Fruit fly (Drosophila melanogaster): ENCODE results near the gene Snoo.

Gene Snoo

dm6 chr2L:7851609-7852008, 132.4 kb downstream of the Snoo start (continued):
- no peak for TF ChIP-seq Hmx (GFP tag; optimal IDR thresholded peaks at IDR 0.05)
- peak; percentile 22 for TF ChIP-seq zen (tag; optimal IDR thresholded peaks at IDR 0.05)
- no peak for TF ChIP-seq CG31365 (tag; optimal IDR thresholded peaks at IDR 0.05)
- TF ChIP-seq CoRest (tag; optimal IDR thresholded peaks at IDR 0.05) = peak; percentile 31
- peak; percentile 31 for TF ChIP-seq cwo (GFP tag; optimal IDR thresholded peaks at IDR 0.05)
- no peak for TF ChIP-seq Dad (GFP tag; optimal IDR thresholded peaks at IDR 0.05)
- TF ChIP-seq schlank (tag; optimal IDR thresholded peaks at IDR 0.05) = no peak
- no peak for TF ChIP-seq CG7928 (GFP tag; optimal IDR thresholded peaks at IDR 0.05)
- peak; percentile 35 for TF ChIP-seq CG15269 (tag; optimal IDR thresholded peaks at IDR 0.05)
- TF ChIP-seq Mrtf (GFP tag; IDR thresholded peaks at IDR 0.05) = no peak
- TF ChIP-seq CG14441 (GFP tag; IDR thresholded peaks at IDR 0.05) = 0 out of 2 replicates have a peak, but pooled peaks have one; percentile 40
- TF ChIP-seq CG17385 (GFP tag; optimal IDR thresholded peaks at IDR 0.05) = no peak
- TF ChIP-seq Asciz (GFP tag; optimal IDR thresholded peaks at IDR 0.05) = peak; percentile 4
- TF ChIP-seq CG4707 (GFP tag; optimal IDR thresholded peaks at IDR 0.05) = no peak
- TF ChIP-seq Oli (tag; optimal IDR thresholded peaks at IDR 0.05) = peak; percentile 31
- TF ChIP-seq E2f2 (GFP tag; IDR thresholded peaks at IDR 0.05) = peak; percentile 14; the same call in 1 of the 2 replicates
- TF ChIP-seq nom (GFP tag; optimal IDR thresholded peaks at IDR 0.05) = no peak
- TF ChIP-seq abd-A (tag; optimal IDR thresholded peaks at IDR 0.05) = no peak
- TF ChIP-seq kah (GFP tag; optimal IDR thresholded peaks at IDR 0.05) = no peak
- no peak for TF ChIP-seq sna (GFP tag; IDR thresholded peaks at IDR 0.05; ENCODE audit: partially characterized antibody)
- peak; percentile 19 for TF ChIP-seq Fer3 (tag; optimal IDR thresholded peaks at IDR 0.05)
- TF ChIP-seq CG7839 (tag; optimal IDR thresholded peaks at IDR 0.05) = peak; percentile 51
- 0 out of 2 replicates have a peak, but pooled peaks have one; percentile 20 for TF ChIP-seq CG4404 (GFP tag; IDR thresholded peaks at IDR 0.05)
- no peak for TF ChIP-seq CHES-1-like (GFP tag; optimal IDR thresholded peaks at IDR 0.05)
- peak; percentile 13 for TF ChIP-seq lilli (GFP tag; optimal IDR thresholded peaks at IDR 0.05)
- TF ChIP-seq Hr39 (optimal IDR thresholded peaks at IDR 0.05) = no peak
- TF ChIP-seq Xrp1 (GFP tag; IDR thresholded peaks at IDR 0.05) = peak; percentile 61; the same call in 1 of the 2 replicates
- no peak for TF ChIP-seq CG4854 (GFP tag; optimal IDR thresholded peaks at IDR 0.05)
- TF ChIP-seq CG14050 (GFP tag; IDR thresholded peaks at IDR 0.05) = no peak
- TF ChIP-seq dati (GFP tag; IDR thresholded peaks at IDR 0.05) = no peak
- no peak for TF ChIP-seq CG8944 (GFP tag; optimal IDR thresholded peaks at IDR 0.05)
- no peak for TF ChIP-seq Elba2 (GFP tag; optimal IDR thresholded peaks at IDR 0.05)
- peak; percentile 53 for TF ChIP-seq CG7556 (GFP tag; optimal IDR thresholded peaks at IDR 0.05)
- no peak for TF ChIP-seq bowl (GFP tag; IDR thresholded peaks at IDR 0.05)
- 0 out of 3 replicates have a peak, but pooled peaks have one; percentile 37 for TF ChIP-seq CG17361 (GFP tag; IDR thresholded peaks at IDR 0.05)
- TF ChIP-seq stc (GFP tag; IDR thresholded peaks at IDR 0.05) = peak; percentile 28; the same call in 1 of the 2 replicates
- no peak for TF ChIP-seq Hey (tag; optimal IDR thresholded peaks at IDR 0.05)
- TF ChIP-seq trh (GFP tag; optimal IDR thresholded peaks at IDR 0.05) = no peak
- TF ChIP-seq dysf (GFP tag; IDR thresholded peaks at IDR 0.05) = peak; percentile 51; the same call in 2 of the 3 replicates
- TF ChIP-seq crol (GFP tag; IDR thresholded peaks at IDR 0.05) = no peak
- peak; percentile 65 for TF ChIP-seq CG2678 (tag; optimal IDR thresholded peaks at IDR 0.05)
- TF ChIP-seq CG10209 (GFP tag; optimal IDR thresholded peaks at IDR 0.05) = no peak
- peak; percentile 40 for TF ChIP-seq lmd (GFP tag; IDR thresholded peaks at IDR 0.05)
- TF ChIP-seq pb (GFP tag; optimal IDR thresholded peaks at IDR 0.05) = no peak
- peak; percentile 34 for TF ChIP-seq CG8924 (tag; optimal IDR thresholded peaks at IDR 0.05)
- no peak for TF ChIP-seq btn (GFP tag; optimal IDR thresholded peaks at IDR 0.05)
- 0 out of 2 replicates have a peak, but pooled peaks have one; percentile 16 for TF ChIP-seq Ada2b (GFP tag; IDR thresholded peaks at IDR 0.05)
- no peak for TF ChIP-seq CG3838 (GFP tag; optimal IDR thresholded peaks at IDR 0.05)
- TF ChIP-seq tup (GFP tag; optimal IDR thresholded peaks at IDR 0.05) = no peak
- TF ChIP-seq CG11695 (GFP tag; IDR thresholded peaks at IDR 0.05) = 0 out of 3 replicates have a peak, but pooled peaks have one; percentile 9
- TF ChIP-seq Scr (GFP tag; IDR thresholded peaks at IDR 0.05; ENCODE audit: partially characterized antibody) = no peak

Data from whole organism, embryonic.